Worm (Caenorhabditis elegans): Measurements from ENCODE around the gene asp-13.

Gene asp-13

DNA sequence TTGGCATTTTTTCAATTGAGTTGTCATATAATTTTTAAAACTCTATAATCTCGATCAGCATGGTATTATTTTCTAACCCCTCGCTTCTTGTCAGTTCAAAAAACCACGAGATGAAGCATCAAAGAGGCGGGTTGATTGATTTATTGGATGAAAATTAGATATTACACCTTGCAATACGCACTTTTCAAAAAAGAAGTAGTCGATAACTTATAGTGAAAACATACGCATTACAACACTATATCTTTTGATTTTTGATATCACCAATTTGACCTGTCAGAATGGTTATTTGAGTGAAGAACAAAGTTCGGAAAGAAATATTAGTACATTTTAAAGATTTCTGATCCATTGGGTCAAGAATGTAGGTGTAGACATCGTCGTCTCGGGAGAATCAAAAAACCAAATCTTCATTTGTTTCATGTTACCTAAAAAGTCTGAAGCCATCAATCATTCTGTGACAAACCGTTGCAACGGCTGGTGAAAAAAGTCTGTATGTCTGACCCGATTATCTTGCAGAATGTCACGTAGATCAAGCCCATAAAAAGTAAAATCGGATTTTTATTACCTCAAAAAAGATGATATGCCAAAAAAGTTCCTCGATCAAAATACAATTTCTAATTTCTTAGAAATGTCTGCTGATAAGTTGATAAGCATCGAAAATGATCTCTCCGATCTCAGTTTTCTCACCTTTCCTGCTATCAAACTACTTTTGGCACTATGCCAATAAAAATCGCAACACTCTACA, 10.3 kb upstream of the asp-13 start:
- TF ChIP-seq nhr-80 (tag; optimal IDR thresholded peaks at IDR 0.05) (peak; percentile 42), ztf-26 (tag; optimal IDR thresholded peaks at IDR 0.05) (peak; percentile 1), somi-1 (GFP tag; optimal IDR thresholded peaks at IDR 0.05) (no peak), F10E7.11 (tag; optimal IDR thresholded peaks at IDR 0.05) (no peak), unc-62 (GFP tag; optimal IDR thresholded peaks at IDR 0.05) (no peak), F57C9.4 (tag; optimal IDR thresholded peaks at IDR 0.05) (no peak), madf-6 (GFP tag; IDR thresholded peaks at IDR 0.05) (no peak), lin-35 (GFP tag; optimal IDR thresholded peaks at IDR 0.05) (no peak), ceh-79 (tag; optimal IDR thresholded peaks at IDR 0.05) (no peak), nfyb-1 (GFP tag; IDR thresholded peaks at IDR 0.05) (no peak)

DNA sequence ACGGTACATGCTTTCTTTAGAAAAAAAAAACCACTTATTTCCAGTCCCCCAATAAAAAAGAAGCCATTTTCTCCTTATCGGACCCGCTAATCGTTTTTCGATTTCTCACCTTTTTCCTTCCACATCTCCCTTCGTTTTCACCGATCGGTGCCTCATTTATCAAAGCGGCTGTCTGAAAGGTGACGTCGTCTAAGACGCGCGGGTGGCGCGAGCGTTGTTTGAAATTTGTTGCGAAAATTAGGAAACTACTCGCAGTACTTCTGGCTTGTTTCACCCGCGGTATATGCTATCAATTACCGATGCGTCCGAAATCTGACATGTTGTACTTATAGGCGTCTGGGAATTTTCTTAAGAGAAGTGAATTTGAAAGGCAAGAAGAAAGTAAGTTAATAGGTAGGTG, 9.2 kb upstream of the asp-13 start:
- no peak for TF ChIP-seq nfyb-1 (GFP tag; IDR thresholded peaks at IDR 0.05)

DNA sequence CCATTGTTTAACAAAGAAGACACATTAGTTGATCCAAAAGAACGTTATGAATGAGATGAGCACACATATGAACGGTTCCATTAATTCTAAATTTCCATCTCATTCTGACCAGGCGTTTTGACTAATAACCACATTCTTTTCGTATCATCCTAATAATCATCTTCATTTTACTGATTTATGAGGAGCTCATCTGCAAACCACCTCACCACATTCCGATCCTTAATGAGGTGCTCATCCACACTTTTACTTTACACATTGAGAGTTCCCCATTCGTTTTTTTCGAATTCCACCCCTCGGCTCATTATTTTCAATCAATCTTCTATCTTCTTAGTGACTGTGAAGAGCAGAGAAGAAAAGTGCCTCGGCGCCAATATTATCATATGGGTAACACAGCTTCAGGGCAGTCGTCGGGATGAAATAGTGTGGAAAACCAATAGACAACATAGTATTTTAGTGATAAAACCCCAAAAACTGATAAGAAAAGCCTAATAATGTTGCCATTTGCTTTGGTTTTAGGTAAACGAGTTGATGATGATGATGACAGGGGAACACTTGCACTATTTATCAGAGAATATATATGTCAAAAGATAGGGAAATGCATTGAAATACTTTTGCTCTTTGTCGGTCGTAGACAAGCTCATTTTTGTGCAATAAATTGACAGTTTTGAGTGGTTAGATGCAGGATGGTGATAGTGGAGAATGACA, 8.2 kb upstream of the asp-13 start:
- no peak for TF ChIP-seq Y53F4B.3 (GFP tag; IDR thresholded peaks at IDR 0.05)
- no peak for TF ChIP-seq madf-3 (GFP tag; IDR thresholded peaks at IDR 0.05)
- TF ChIP-seq hmg-20 (GFP tag; IDR thresholded peaks at IDR 0.05): no peak
- peak; percentile 68 to 88 for TF ChIP-seq let-607 (tag; optimal IDR thresholded peaks at IDR 0.05)
- no peak for TF ChIP-seq ccch-3 (GFP tag; optimal IDR thresholded peaks at IDR 0.05)
- peak; percentile 56 for TF ChIP-seq lin-40 (tag; optimal IDR thresholded peaks at IDR 0.05)
- TF ChIP-seq dox-1 (GFP tag; IDR thresholded peaks at IDR 0.05): peak; percentile 75
- TF ChIP-seq Y67H2A.10 (GFP tag; conservative IDR thresholded peaks at IDR 0.05): no peak
- TF ChIP-seq atf-7 (tag; optimal IDR thresholded peaks at IDR 0.05): peak; percentile 96
- peak; percentile 58 for TF ChIP-seq madf-10 (tag; optimal IDR thresholded peaks at IDR 0.05)
- TF ChIP-seq hlh-12 (tag; optimal IDR thresholded peaks at IDR 0.05): no peak
- TF ChIP-seq bed-2 (GFP tag; IDR thresholded peaks at IDR 0.05): no peak
- no peak for TF ChIP-seq ztf-6 (GFP tag; IDR thresholded peaks at IDR 0.05)
- no peak for TF ChIP-seq ceh-58 (GFP tag; IDR thresholded peaks at IDR 0.05)
- no peak for TF ChIP-seq lin-26 (GFP tag; IDR thresholded peaks at IDR 0.05)
- TF ChIP-seq pha-4 (tag; optimal IDR thresholded peaks at IDR 0.05): peak; percentile 59
- no peak for TF ChIP-seq sea-2 (GFP tag; IDR thresholded peaks at IDR 0.05)
- TF ChIP-seq Y95B8A.8 (GFP tag; IDR thresholded peaks at IDR 0.05): no peak
- no peak for TF ChIP-seq F57C9.4 (tag; optimal IDR thresholded peaks at IDR 0.05)
- no peak for TF ChIP-seq dpl-1 (GFP tag; optimal IDR thresholded peaks at IDR 0.05)
- TF ChIP-seq cebp-1 (GFP tag; IDR thresholded peaks at IDR 0.05): no peak
- TF ChIP-seq cebp-1 (tag; optimal IDR thresholded peaks at IDR 0.05): no peak
- peak; percentile 97 for TF ChIP-seq ztf-22 (GFP tag; optimal IDR thresholded peaks at IDR 0.05)
- TF ChIP-seq nhr-80 (tag; optimal IDR thresholded peaks at IDR 0.05): peak; percentile 100
- TF ChIP-seq F10E7.11 (tag; optimal IDR thresholded peaks at IDR 0.05): no peak
- no peak for TF ChIP-seq ceh-79 (tag; optimal IDR thresholded peaks at IDR 0.05)
- TF ChIP-seq lin-54 (GFP tag; optimal IDR thresholded peaks at IDR 0.05): no peak
- no peak for TF ChIP-seq rec-8 (tag; optimal IDR thresholded peaks at IDR 0.05)
- TF ChIP-seq mes-4 (tag; optimal IDR thresholded peaks at IDR 0.05): no peak
- peak; percentile 76 for TF ChIP-seq nhr-90 (tag; optimal IDR thresholded peaks at IDR 0.05)
- no peak for TF ChIP-seq K11D2.4 (GFP tag; IDR thresholded peaks at IDR 0.05)
- TF ChIP-seq unc-62 (GFP tag; optimal IDR thresholded peaks at IDR 0.05): peak; percentile 83
- no peak for TF ChIP-seq B0019.2 (GFP tag; conservative IDR thresholded peaks at IDR 0.05)
- TF ChIP-seq F55B11.4 (tag; optimal IDR thresholded peaks at IDR 0.05; ENCODE audit: borderline replicate concordance, insufficient read depth): no peak
- no peak for TF ChIP-seq snpc-4 (GFP tag; optimal IDR thresholded peaks at IDR 0.05)
- TF ChIP-seq snpc-4 (tag; optimal IDR thresholded peaks at IDR 0.05): peak in 2 of 4 experiments; percentile 18 to 29
- no peak for TF ChIP-seq ceh-100 (GFP tag; IDR thresholded peaks at IDR 0.05)
- no peak for TF ChIP-seq F23B12.7 (tag; optimal IDR thresholded peaks at IDR 0.05; ENCODE audit: insufficient read depth)

All from whole organism, young adult.